Worm (Caenorhabditis elegans) whole organism, late embryonic: ENCODE data around the gene ZK355.3.

ENCODE experiments used
- C08G9.2 ChIP-seq: sonication (generic microtip); optimal IDR thresholded peaks from 2 replicates; lab custom pipeline; 2016; ENCODE audit warnings: mild to moderate bottlenecking, missing genetic modification characterization, moderate library complexity, missing compliant biosample characterization
- ama-1 ChIP-seq: fragments of 150-350 bp; optimal IDR thresholded peaks from 2 replicates; lab custom pipeline; 2014
- ceh-18 ChIP-seq: sonication (generic microtip); optimal IDR thresholded peaks from 2 replicates; lab custom pipeline; 2016; ENCODE audit warnings: missing genetic modification characterization, missing compliant biosample characterization
- ceh-2 ChIP-seq: sonication (generic microtip); optimal IDR thresholded peaks from 2 replicates; lab custom pipeline; 2016; ENCODE audit warnings: missing genotype, missing genetic modification characterization, missing compliant biosample characterization
- ceh-22 ChIP-seq: sonication (generic microtip); optimal IDR thresholded peaks from 2 replicates; lab custom pipeline; 2017; ENCODE audit warnings: missing biosample characterization, missing genetic modification characterization
- ceh-24 ChIP-seq: sonication (generic microtip); optimal IDR thresholded peaks from 2 replicates; lab custom pipeline; 2016; ENCODE audit warnings: mild to moderate bottlenecking, missing genetic modification characterization, missing compliant biosample characterization
- che-1 ChIP-seq: sonication (generic microtip); optimal IDR thresholded peaks from 2 replicates; lab custom pipeline; 2016; ENCODE audit warnings: mild to moderate bottlenecking, missing genetic modification characterization, missing compliant biosample characterization
- dmd-4 ChIP-seq: sonication (generic microtip); optimal IDR thresholded peaks from 2 replicates; lab custom pipeline; 2016; ENCODE audit warnings: borderline replicate concordance, missing genetic modification characterization, missing compliant biosample characterization
- dve-1 ChIP-seq: sonication (generic microtip); optimal IDR thresholded peaks from 2 replicates; lab custom pipeline; 2017; ENCODE audit warnings: antibody characterized with exemption, mild to moderate bottlenecking, missing genetic modification characterization, missing compliant biosample characterization
- ets-4 ChIP-seq: sonication (generic microtip); optimal IDR thresholded peaks from 2 replicates; lab custom pipeline; 2016; ENCODE audit warnings: missing genetic modification characterization, missing compliant biosample characterization
- fax-1 ChIP-seq: sonication (generic microtip); optimal IDR thresholded peaks from 2 replicates; lab custom pipeline; 2016; ENCODE audit warnings: missing genotype, missing genetic modification characterization, missing compliant biosample characterization
- fkh-10 ChIP-seq: fragments of 150-350 bp; optimal IDR thresholded peaks from 2 replicates; lab custom pipeline; 2014; ENCODE audit warnings: missing biosample characterization, missing genetic modification reagents, missing genetic modification characterization
- hlh-15 ChIP-seq: sonication (generic microtip); optimal IDR thresholded peaks from 2 replicates; lab custom pipeline; 2016; ENCODE audit warnings: missing genetic modification characterization, missing compliant biosample characterization
- hlh-30 ChIP-seq: sonication (generic microtip); optimal IDR thresholded peaks from 2 replicates; lab custom pipeline; 2017; ENCODE audit warnings: antibody characterized with exemption, missing genetic modification characterization, missing compliant biosample characterization; ENCODE audit not compliant: insufficient read depth
- hlh-6 ChIP-seq: sonication (generic microtip); optimal IDR thresholded peaks from 2 replicates; lab custom pipeline; 2016; ENCODE audit warnings: missing genotype, missing genetic modification characterization, missing compliant biosample characterization
- lin-11 ChIP-seq: fragments of 200-800 bp; sonication (Bioruptor generic); optimal IDR thresholded peaks from 2 replicates; lab custom pipeline; 2018; ENCODE audit warnings: mild to moderate bottlenecking, missing genetic modification characterization, missing compliant biosample characterization
- nfya-1 ChIP-seq: sonication (generic microtip); optimal IDR thresholded peaks from 2 replicates; lab custom pipeline; 2017; ENCODE audit warnings: missing genetic modification characterization, mild to moderate bottlenecking, missing compliant biosample characterization, antibody characterized with exemption, moderate library complexity
- nhr-11 ChIP-seq: fragments of 150-350 bp; optimal IDR thresholded peaks from 2 replicates; lab custom pipeline; 2014; ENCODE audit warnings: missing biosample characterization, missing genetic modification characterization
- nhr-232 ChIP-seq: sonication (generic microtip); optimal IDR thresholded peaks from 2 replicates; lab custom pipeline; 2016; ENCODE audit warnings: missing genetic modification characterization, missing compliant biosample characterization
- pag-3 ChIP-seq: sonication (generic microtip); optimal IDR thresholded peaks from 2 replicates; lab custom pipeline; 2016; ENCODE audit warnings: missing compliant biosample characterization, missing genetic modification characterization, borderline replicate concordance
- pat-9 ChIP-seq: fragments of 200-800 bp; sonication (Bioruptor generic); optimal IDR thresholded peaks from 2 replicates; lab custom pipeline; 2018; ENCODE audit warnings: mild to moderate bottlenecking, missing genetic modification characterization, moderate library complexity, missing compliant biosample characterization
- pax-1 ChIP-seq: fragments of 150-350 bp; optimal IDR thresholded peaks from 2 replicates; lab custom pipeline; 2014; ENCODE audit warnings: missing biosample characterization, missing genetic modification characterization
- pha-2 ChIP-seq: sonication (generic microtip); optimal IDR thresholded peaks from 2 replicates; lab custom pipeline; 2017; ENCODE audit warnings: mild to moderate bottlenecking, missing genetic modification characterization, missing compliant biosample characterization
- pha-4 ChIP-seq: fragments of 150-350 bp; optimal IDR thresholded peaks from 2 replicates; lab custom pipeline; 2018; ENCODE audit warnings: missing biosample characterization, missing genetic modification reagents, missing genetic modification characterization
- ref-2 ChIP-seq: sonication (generic microtip); optimal IDR thresholded peaks from 2 replicates; lab custom pipeline; 2016; ENCODE audit warnings: missing genetic modification characterization, missing compliant biosample characterization
- rnt-1 ChIP-seq: sonication (generic microtip); optimal IDR thresholded peaks from 2 replicates; lab custom pipeline; 2016; ENCODE audit warnings: missing genetic modification characterization, missing compliant biosample characterization
- tbx-7 ChIP-seq: sonication (generic microtip); optimal IDR thresholded peaks from 2 replicates; lab custom pipeline; 2016; ENCODE audit warnings: missing genotype, missing genetic modification characterization, missing compliant biosample characterization
- ttx-3 ChIP-seq: sonication (generic microtip); optimal IDR thresholded peaks from 2 replicates; lab custom pipeline; 2016; ENCODE audit warnings: missing genetic modification reagents, missing genetic modification characterization, missing compliant biosample characterization
- unc-3 ChIP-seq, 2 experiments: fragments of 200-800 bp in 1 of 2; sonication (Bioruptor generic) in 1 of 2; sonication (generic microtip) in 1 of 2; conservative IDR thresholded peaks in 1 of 2; optimal IDR thresholded peaks in 1 of 2; 2 replicates each; pipeline versions ENCODE4 v1.3.6 to Lab custom; 2016 to 2022; ENCODE audit warnings: missing compliant biosample characterization in 2 of 2, missing genetic modification characterization in 2 of 2, missing genetic modification reagents in 1 of 2
- unc-42 ChIP-seq: sonication (generic microtip); optimal IDR thresholded peaks from 2 replicates; lab custom pipeline; 2016; ENCODE audit warnings: missing genotype, missing genetic modification characterization, missing compliant biosample characterization
- zip-5 ChIP-seq: sonication (generic microtip); optimal IDR thresholded peaks from 2 replicates; lab custom pipeline; 2016; ENCODE audit warnings: missing genetic modification characterization, missing compliant biosample characterization

Gene ZK355.3

ce11 chrII:2973940-2974402 lies 46.5 kb upstream of the ZK355.3 start (continued):
- TF ChIP-seq ets-4 (tag; lab: Kevin White, UChicago) = no peak
- TF ChIP-seq nfya-1 (tag; lab: Kevin White, UChicago) = peak; percentile 78
- no peak for TF ChIP-seq hlh-15 (tag; lab: Kevin White, UChicago)
- TF ChIP-seq pat-9 (tag; lab: Kevin White, UChicago) = peak; percentile 42
- TF ChIP-seq pha-4 (tag; lab: Kevin White, UChicago) = no peak
- TF ChIP-seq ceh-24 = no peak
- no peak for TF ChIP-seq zip-5
- TF ChIP-seq C08G9.2 (tag; lab: Kevin White, UChicago) = no peak
- TF ChIP-seq pax-1 (tag; lab: Kevin White, UChicago) = peak; percentile 40
- peak; percentile 69 for TF ChIP-seq dve-1
- no peak for TF ChIP-seq hlh-6 (tag; lab: Kevin White, UChicago)
- peak; percentile 23 for TF ChIP-seq ceh-18
- TF ChIP-seq rnt-1 (tag; lab: Kevin White, UChicago) = no peak
- no peak for TF ChIP-seq ama-1 (lab: Kevin White, UChicago)

- no peak for TF ChIP-seq hlh-15 (tag; lab: Kevin White, UChicago)
- no peak for TF ChIP-seq ceh-2 (tag; lab: Kevin White, UChicago)
- TF ChIP-seq ref-2 (tag; lab: Kevin White, UChicago) = no peak
- TF ChIP-seq pax-1 (tag; lab: Kevin White, UChicago) = no peak
Observed at ce11 chrII:2967064-2967463, 39.6 kb upstream of the ZK355.3 start.

ce11 chrII:2966350-2966749 lies 38.9 kb upstream of the ZK355.3 start:
- TF ChIP-seq pax-1 (tag; lab: Kevin White, UChicago) (no peak), unc-42 (tag; lab: Kevin White, UChicago) (peak; percentile 1)

- TF ChIP-seq pax-1 (tag; lab: Kevin White, UChicago) = no peak
- TF ChIP-seq che-1 = no peak
- no peak for TF ChIP-seq dve-1
- TF ChIP-seq ttx-3 = no peak
- no peak for TF ChIP-seq ref-2 (tag; lab: Kevin White, UChicago)
- no peak for TF ChIP-seq pha-2 (tag; lab: Kevin White, UChicago)
- TF ChIP-seq fkh-10 (GFP tag; lab: Kevin White, UChicago) = no peak
Observed at ce11 chrII:2965215-2965998, 38.0 kb upstream of the ZK355.3 start.

ce11 chrII:2963619-2964018 lies 36.2 kb upstream of the ZK355.3 start:
- no peak for TF ChIP-seq fax-1 (tag; lab: Kevin White, UChicago)
- no peak for TF ChIP-seq unc-3 (GFP tag; conservative IDR thresholded peaks at IDR 0.05; lab: Robert Waterston, UW)
- no peak for TF ChIP-seq unc-3 (tag; optimal IDR thresholded peaks at IDR 0.05; lab: Kevin White, UChicago)
- TF ChIP-seq lin-11 = no peak
- TF ChIP-seq pag-3 (tag; lab: Kevin White, UChicago) = no peak
- TF ChIP-seq ceh-22 = no peak
- no peak for TF ChIP-seq dmd-4
- TF ChIP-seq nhr-232 (tag; lab: Kevin White, UChicago) = no peak
- TF ChIP-seq tbx-7 (tag; lab: Kevin White, UChicago) = no peak
- TF ChIP-seq, all 69 proteins: peak for 0

ce11 chrII:2962531-2963164 lies 35.2 kb upstream of the ZK355.3 start:
- TF ChIP-seq rnt-1 (tag; lab: Kevin White, UChicago) = no peak
- TF ChIP-seq hlh-30 (tag; lab: Kevin White, UChicago) = peak; percentile 69
- TF ChIP-seq nhr-11 (tag; lab: Kevin White, UChicago) = no peak
- peak; percentile 64 for TF ChIP-seq unc-42 (tag; lab: Kevin White, UChicago)
- TF ChIP-seq fkh-10 (GFP tag; lab: Kevin White, UChicago) = no peak
